Worm (Caenorhabditis elegans) whole organism, L1 larva: Measurements from ENCODE around the gene C36E6.8.

Experiments
- C04F5.9 ChIP-seq: sonication (generic microtip); optimal IDR thresholded peaks from 2 replicates; lab custom pipeline; 2016; ENCODE audit warnings: missing genetic modification characterization, missing compliant biosample characterization
- C16A3.4 ChIP-seq: fragments of 150-350 bp; optimal IDR thresholded peaks from 2 replicates; lab custom pipeline; 2014; ENCODE audit warnings: missing biosample characterization, missing genetic modification characterization
- C34B4.2 ChIP-seq: sonication (generic microtip); optimal IDR thresholded peaks from 2 replicates; lab custom pipeline; 2017; ENCODE audit warnings: mild to moderate bottlenecking, missing genetic modification characterization, missing compliant biosample characterization
- aly-2 ChIP-seq: fragments of 150-350 bp; optimal IDR thresholded peaks from 2 replicates; lab custom pipeline; 2014; ENCODE audit warnings: missing biosample characterization, missing genetic modification characterization
- ama-1 ChIP-seq: fragments of 150-350 bp; optimal IDR thresholded peaks from 2 replicates; lab custom pipeline; 2014
- blmp-1 ChIP-seq: fragments of 150-350 bp; optimal IDR thresholded peaks from 2 replicates; lab custom pipeline; 2014; ENCODE audit warnings: missing biosample characterization, missing genetic modification characterization
- ceh-82 ChIP-seq, 3 experiments: fragments of 150-350 bp in 1 of 3; sonication (generic microtip) in 2 of 3; optimal IDR thresholded peaks; 2 replicates each; lab custom pipeline; 2014 to 2017; ENCODE audit warnings: missing biosample characterization in 3 of 3, missing genetic modification characterization in 3 of 3
- ceh-88 ChIP-seq: fragments of 200-800 bp; sonication (Bioruptor generic); IDR thresholded peaks from 2 replicates; pipeline ENCODE4 v1.3.6; 2022; ENCODE audit warnings: missing genetic modification characterization, missing compliant biosample characterization
- ceh-90 ChIP-seq: sonication (generic microtip); optimal IDR thresholded peaks from 2 replicates; lab custom pipeline; 2016; ENCODE audit warnings: missing genetic modification characterization, missing compliant biosample characterization
- dsc-1 ChIP-seq: sonication (generic microtip); optimal IDR thresholded peaks from 2 replicates; lab custom pipeline; 2016; ENCODE audit warnings: mild to moderate bottlenecking, missing genetic modification characterization, missing compliant biosample characterization
- efl-3 ChIP-seq: fragments of 200-800 bp; sonication (Bioruptor generic); optimal IDR thresholded peaks from 2 replicates; lab custom pipeline; 2018; ENCODE audit warnings: mild to moderate bottlenecking, missing genetic modification characterization, missing compliant biosample characterization
- egl-13 ChIP-seq: sonication (generic microtip); optimal IDR thresholded peaks from 2 replicates; lab custom pipeline; 2016; ENCODE audit warnings: missing genotype, missing genetic modification reagents, missing genetic modification characterization, missing compliant biosample characterization
- elt-3 ChIP-seq, 6 experiments: fragments of 150-350 bp in 1 of 6; sonication (generic microtip); optimal IDR thresholded peaks; 2 replicates each; lab custom pipeline; 2017 to 2018; ENCODE audit warnings: missing biosample characterization in 6 of 6, missing genetic modification characterization in 6 of 6, inconsistent platforms in 1 of 6
- ets-5 ChIP-seq: fragments of 200-800 bp; sonication (Bioruptor generic); IDR thresholded peaks from 2 replicates; pipeline ENCODE4 v1.3.6; 2022; ENCODE audit warnings: missing genetic modification characterization, missing compliant biosample characterization
- fkh-10 ChIP-seq: sonication (generic microtip); optimal IDR thresholded peaks from 2 replicates; lab custom pipeline; 2017; ENCODE audit warnings: missing biosample characterization, missing genetic modification reagents, missing genetic modification characterization
- fkh-4 ChIP-seq: sonication (generic microtip); optimal IDR thresholded peaks from 2 replicates; lab custom pipeline; 2016; ENCODE audit warnings: missing compliant biosample characterization, missing genetic modification characterization, borderline replicate concordance
- fkh-8 ChIP-seq: sonication (generic microtip); optimal IDR thresholded peaks from 2 replicates; lab custom pipeline; 2016; ENCODE audit warnings: mild to moderate bottlenecking, missing genetic modification characterization, missing compliant biosample characterization
- fos-1 ChIP-seq: fragments of 150-350 bp; optimal IDR thresholded peaks from 2 replicates; lab custom pipeline; 2014; ENCODE audit warnings: missing biosample characterization, missing genetic modification characterization
- grh-1 ChIP-seq: fragments of 200-800 bp; sonication (Bioruptor generic); IDR thresholded peaks from 2 replicates; pipeline ENCODE4 v1.3.6; 2022; ENCODE audit warnings: missing genetic modification reagents, missing genetic modification characterization, missing compliant biosample characterization
- hlh-17 ChIP-seq: fragments of 200-800 bp; sonication (Bioruptor generic); optimal IDR thresholded peaks from 2 replicates; lab custom pipeline; 2018; ENCODE audit warnings: missing genetic modification characterization, mild to moderate bottlenecking, missing compliant biosample characterization, moderate library complexity, borderline replicate concordance
- hpl-2 ChIP-seq: fragments of 150-350 bp; optimal IDR thresholded peaks from 2 replicates; lab custom pipeline; 2014; ENCODE audit warnings: missing biosample characterization, missing genetic modification reagents, missing genetic modification characterization
- isw-1 ChIP-seq: fragments of 200-800 bp; sonication (Bioruptor generic); IDR thresholded peaks from 2 replicates; pipeline ENCODE4 v1.3.6; 2022; ENCODE audit warnings: missing genetic modification characterization, missing compliant biosample characterization
- jun-1 ChIP-seq: fragments of 150-350 bp; optimal IDR thresholded peaks from 2 replicates; lab custom pipeline; 2014; ENCODE audit warnings: missing biosample characterization, missing genetic modification reagents, missing genetic modification characterization
- lin-39 ChIP-seq: fragments of 150-350 bp; optimal IDR thresholded peaks from 2 replicates; lab custom pipeline; 2014; ENCODE audit warnings: missing biosample characterization, missing genetic modification reagents, missing genetic modification characterization
- lir-3 ChIP-seq: sonication (generic microtip); optimal IDR thresholded peaks from 2 replicates; lab custom pipeline; 2016; ENCODE audit warnings: mild to moderate bottlenecking, missing genetic modification characterization, moderate library complexity, missing compliant biosample characterization; ENCODE audit not compliant: poor library complexity
- lsy-2 ChIP-seq, 2 experiments: fragments of 150-350 bp; optimal IDR thresholded peaks; 2 replicates each; lab custom pipeline; 2014; ENCODE audit warnings: missing biosample characterization in 2 of 2, missing genetic modification characterization in 2 of 2
- mab-9 ChIP-seq: fragments of 200-800 bp; sonication (Bioruptor generic); IDR thresholded peaks from 2 replicates; pipeline ENCODE4 v1.3.6; 2022; ENCODE audit warnings: missing genetic modification reagents, missing genetic modification characterization, missing compliant biosample characterization
- mdl-1 ChIP-seq, 2 experiments: fragments of 150-350 bp; optimal IDR thresholded peaks; 2 replicates each; lab custom pipeline; 2014 to 2017; ENCODE audit warnings: missing biosample characterization in 2 of 2, missing genetic modification characterization in 2 of 2, inconsistent platforms in 1 of 2
- mef-2 ChIP-seq: fragments of 150-350 bp; optimal IDR thresholded peaks from 2 replicates; lab custom pipeline; 2014; ENCODE audit warnings: missing biosample characterization, missing genetic modification characterization
- mep-1 ChIP-seq: fragments of 150-350 bp; optimal IDR thresholded peaks from 2 replicates; lab custom pipeline; 2014; ENCODE audit warnings: missing biosample characterization, missing genetic modification characterization
- nhr-11 ChIP-seq: fragments of 150-350 bp; optimal IDR thresholded peaks from 2 replicates; lab custom pipeline; 2014; ENCODE audit warnings: missing biosample characterization, missing genetic modification characterization
- nhr-12 ChIP-seq: sonication (generic microtip); optimal IDR thresholded peaks from 2 replicates; lab custom pipeline; 2017; ENCODE audit warnings: missing biosample characterization, missing genetic modification characterization
- nhr-19 ChIP-seq: fragments of 200-800 bp; sonication (Bioruptor generic); conservative IDR thresholded peaks from 2 replicates; pipeline ENCODE4 v1.3.6; 2022; ENCODE audit warnings: missing genetic modification characterization, missing compliant biosample characterization
- nhr-20 ChIP-seq: sonication (generic microtip); optimal IDR thresholded peaks from 2 replicates; lab custom pipeline; 2016; ENCODE audit warnings: mild to moderate bottlenecking, missing genetic modification characterization, missing compliant biosample characterization
- nhr-28 ChIP-seq: fragments of 150-350 bp; optimal IDR thresholded peaks from 2 replicates; lab custom pipeline; 2014; ENCODE audit warnings: missing biosample characterization, missing genetic modification characterization
- nhr-47 ChIP-seq: sonication (generic microtip); optimal IDR thresholded peaks from 2 replicates; lab custom pipeline; 2016; ENCODE audit warnings: mild to moderate bottlenecking, missing genetic modification characterization, moderate library complexity, missing compliant biosample characterization
- nhr-71 ChIP-seq: sonication (generic microtip); optimal IDR thresholded peaks from 2 replicates; lab custom pipeline; 2016; ENCODE audit warnings: mild to moderate bottlenecking, missing genetic modification characterization, moderate library complexity, missing compliant biosample characterization
- nhr-77 ChIP-seq: fragments of 150-350 bp; optimal IDR thresholded peaks from 2 replicates; lab custom pipeline; 2014; ENCODE audit warnings: missing biosample characterization, missing genetic modification characterization
- nhr-85 ChIP-seq: sonication (generic microtip); peaks from one replicate; lab custom pipeline; 2016; ENCODE audit warnings: missing genetic modification characterization, inconsistent platforms, missing compliant biosample characterization
- pqm-1 ChIP-seq: sonication (generic microtip); optimal IDR thresholded peaks from 3 replicates; lab custom pipeline; 2017; ENCODE audit warnings: missing biosample characterization, missing genetic modification characterization
- rnt-1 ChIP-seq: sonication (generic microtip); optimal IDR thresholded peaks from 2 replicates; lab custom pipeline; 2016; ENCODE audit warnings: mild to moderate bottlenecking, missing genetic modification characterization, moderate library complexity, missing compliant biosample characterization
- skn-1 ChIP-seq: fragments of 150-350 bp; optimal IDR thresholded peaks from 2 replicates; lab custom pipeline; 2014; ENCODE audit warnings: missing biosample characterization, missing genetic modification characterization
- snpc-4 ChIP-seq: fragments of 150-350 bp; optimal IDR thresholded peaks from 2 replicates; lab custom pipeline; 2014; ENCODE audit warnings: missing biosample characterization, missing genetic modification characterization
- snu-23 ChIP-seq: sonication (generic microtip); optimal IDR thresholded peaks from 2 replicates; lab custom pipeline; 2016; ENCODE audit warnings: missing genetic modification characterization, missing compliant biosample characterization
- sox-4 ChIP-seq: sonication (generic microtip); optimal IDR thresholded peaks from 2 replicates; lab custom pipeline; 2016; ENCODE audit warnings: missing genetic modification characterization, missing compliant biosample characterization
- sptf-1 ChIP-seq: fragments of 150-350 bp; optimal IDR thresholded peaks from 2 replicates; lab custom pipeline; 2014; ENCODE audit warnings: missing biosample characterization, missing genetic modification characterization
- sup-37 ChIP-seq: fragments of 200-800 bp; sonication (Bioruptor generic); optimal IDR thresholded peaks from 2 replicates; lab custom pipeline; 2018; ENCODE audit warnings: mild to moderate bottlenecking, missing genetic modification characterization, missing compliant biosample characterization
- swsn-7 ChIP-seq: sonication (generic microtip); optimal IDR thresholded peaks from 2 replicates; lab custom pipeline; 2016; ENCODE audit warnings: missing genetic modification characterization, missing compliant biosample characterization
- tbx-2 ChIP-seq: sonication (generic microtip); optimal IDR thresholded peaks from 2 replicates; lab custom pipeline; 2016; ENCODE audit warnings: missing genetic modification characterization, missing compliant biosample characterization
- tlp-1 ChIP-seq: fragments of 150-350 bp; optimal IDR thresholded peaks from 2 replicates; lab custom pipeline; 2014; ENCODE audit warnings: missing biosample characterization, missing genetic modification characterization
- unc-130 ChIP-seq: fragments of 150-350 bp; optimal IDR thresholded peaks from 2 replicates; lab custom pipeline; 2017; ENCODE audit warnings: missing biosample characterization, missing genetic modification characterization, inconsistent platforms
- unc-62 ChIP-seq: fragments of 150-350 bp; optimal IDR thresholded peaks from 2 replicates; lab custom pipeline; 2014; ENCODE audit warnings: missing biosample characterization, missing genetic modification reagents, missing genetic modification characterization
- unc-98 ChIP-seq: fragments of 200-800 bp; sonication (Bioruptor generic); IDR thresholded peaks from 2 replicates; pipeline ENCODE4 v1.3.6; 2022; ENCODE audit warnings: missing genetic modification characterization, missing compliant biosample characterization
- vab-15 ChIP-seq: sonication (generic microtip); optimal IDR thresholded peaks from 2 replicates; lab custom pipeline; 2017; ENCODE audit warnings: missing genotype, mild to moderate bottlenecking, missing genetic modification characterization, missing compliant biosample characterization
- zag-1 ChIP-seq: fragments of 150-350 bp; optimal IDR thresholded peaks from 2 replicates; lab custom pipeline; 2014; ENCODE audit warnings: missing biosample characterization, missing genetic modification characterization
- ztf-4 ChIP-seq: fragments of 150-350 bp; optimal IDR thresholded peaks from 2 replicates; lab custom pipeline; 2014; ENCODE audit warnings: missing biosample characterization, missing genetic modification characterization

C36E6.8 gene

ce11 chrX:17458887-17459286, 20.4 kb downstream of the C36E6.8 start, which contains the start of gene mlc-1:
mlc-1 (plus strand) TSS chrX:17459210.
- no peak for TF ChIP-seq mef-2 (tag; lab: Kevin White, UChicago)
- TF ChIP-seq ceh-88 (GFP tag; lab: Robert Waterston, UW), result no peak
- TF ChIP-seq nhr-28, result no peak
- no peak for TF ChIP-seq fkh-10 (GFP tag; lab: Kevin White, UChicago)
- no peak for TF ChIP-seq hpl-2 (GFP tag; lab: Kevin White, UChicago)
- TF ChIP-seq lsy-2 (tag; optimal IDR thresholded peaks at IDR 0.05; lab: Kevin White, UChicago), result peak in 1 of 2 experiments; percentile 5
- TF ChIP-seq aly-2 (tag; lab: Kevin White, UChicago), result no peak
- peak; percentile 24 for TF ChIP-seq swsn-7 (tag; lab: Kevin White, UChicago)
- TF ChIP-seq lir-3, result no peak
- TF ChIP-seq snpc-4 (tag; lab: Kevin White, UChicago), result no peak
- TF ChIP-seq sup-37 (GFP tag; lab: Kevin White, UChicago), result peak; percentile 39
- TF ChIP-seq fkh-4 (tag; lab: Kevin White, UChicago), result no peak
- no peak for TF ChIP-seq elt-3 (tag; optimal IDR thresholded peaks at IDR 0.05; lab: Kevin White, UChicago)
- no peak for TF ChIP-seq jun-1 (tag; lab: Kevin White, UChicago)
- TF ChIP-seq tlp-1 (tag; lab: Kevin White, UChicago), result no peak
- TF ChIP-seq vab-15 (tag; lab: Kevin White, UChicago), result no peak
- TF ChIP-seq grh-1 (GFP tag; lab: Robert Waterston, UW), result no peak
- peak; percentile 55 for TF ChIP-seq rnt-1 (tag; lab: Kevin White, UChicago)
- TF ChIP-seq nhr-77 (tag; lab: Kevin White, UChicago), result peak; percentile 35
- TF ChIP-seq mab-9 (GFP tag; lab: Robert Waterston, UW), result no peak
- no peak for TF ChIP-seq fos-1 (tag; lab: Kevin White, UChicago)
- TF ChIP-seq blmp-1 (tag; lab: Kevin White, UChicago), result no peak
- no peak for TF ChIP-seq unc-130 (tag; lab: Kevin White, UChicago)
- peak; percentile 9 for TF ChIP-seq snu-23 (GFP tag; lab: Kevin White, UChicago)
- no peak for TF ChIP-seq mep-1 (tag; lab: Kevin White, UChicago)
- no peak for TF ChIP-seq mdl-1 (tag; optimal IDR thresholded peaks at IDR 0.05; lab: Kevin White, UChicago)
- no peak for TF ChIP-seq hlh-17 (GFP tag; lab: Kevin White, UChicago)
- no peak for TF ChIP-seq C04F5.9
- TF ChIP-seq C16A3.4, result no peak
- TF ChIP-seq fkh-8 (tag; lab: Kevin White, UChicago), result no peak
- no peak for TF ChIP-seq ets-5 (GFP tag; lab: Robert Waterston, UW)
- no peak for TF ChIP-seq pqm-1 (tag; lab: Kevin White, UChicago)
- no peak for TF ChIP-seq nhr-12
- no peak for TF ChIP-seq C34B4.2 (tag; lab: Kevin White, UChicago)
- no peak for TF ChIP-seq unc-62
- TF ChIP-seq nhr-47, result peak; percentile 39
- no peak for TF ChIP-seq nhr-85
- no peak for TF ChIP-seq sox-4
- TF ChIP-seq nhr-20 (tag; lab: Kevin White, UChicago), result peak; percentile 47
- no peak for TF ChIP-seq skn-1 (tag; lab: Kevin White, UChicago)
- TF ChIP-seq ztf-4 (tag; lab: Kevin White, UChicago), result no peak
- TF ChIP-seq nhr-71 (tag; lab: Kevin White, UChicago), result peak; percentile 73
- TF ChIP-seq tbx-2 (tag; lab: Kevin White, UChicago), result peak; percentile 19
- TF ChIP-seq nhr-11 (tag; lab: Kevin White, UChicago), result no peak
- no peak for TF ChIP-seq lin-39
- TF ChIP-seq efl-3, result no peak
- TF ChIP-seq sptf-1 (tag; lab: Kevin White, UChicago), result no peak
- TF ChIP-seq ceh-90 (tag; lab: Kevin White, UChicago), result no peak
- no peak for TF ChIP-seq ama-1 (lab: Kevin White, UChicago)
- TF ChIP-seq isw-1, result no peak
- TF ChIP-seq zag-1 (tag; lab: Kevin White, UChicago), result no peak
- TF ChIP-seq unc-98, result no peak
- TF ChIP-seq egl-13 (tag; lab: Kevin White, UChicago), result no peak
- TF ChIP-seq dsc-1 (tag; lab: Kevin White, UChicago), result peak; percentile 65
- peak; percentile 48 for TF ChIP-seq nhr-19 (GFP tag; lab: Robert Waterston, UW)
- TF ChIP-seq ceh-82 (tag; optimal IDR thresholded peaks at IDR 0.05; lab: Kevin White, UChicago), result no peak
